Worm (Caenorhabditis elegans) whole organism, L4 larva: ENCODE measurements around the gene fzr-1.

Experiments used
- lim-7 ChIP-seq: fragments of 200-800 bp; sonication (Bioruptor generic); IDR thresholded peaks from 2 replicates; pipeline ENCODE4 v1.3.6; 2022; ENCODE audit warnings: missing genetic modification characterization, missing compliant biosample characterization
- snpc-4 ChIP-seq: fragments of 150-350 bp; optimal IDR thresholded peaks from 2 replicates; lab custom pipeline; 2014; ENCODE audit warnings: missing biosample characterization, missing genetic modification characterization

ce11 chrII:9662797-9663196 is 18.5 kb upstream of the fzr-1 start, which contains the start of gene cyp-13A10:
- TF ChIP-seq snpc-4: no peak
- no peak for TF ChIP-seq lim-7 (GFP tag; lab: Robert Waterston, UW)
